Worm (Caenorhabditis elegans) whole organism, L4 larva: ENCODE measurements around the gene nspe-7.
"Not testable (repeated sequence)": the region's sequence is repeated elsewhere in the genome, so short reads cannot be mapped to it uniquely, and the experiment has no call there.

ENCODE experiments used
- F10B5.3 ChIP-seq: sonication (generic microtip); optimal IDR thresholded peaks from 2 replicates; lab custom pipeline; 2016; ENCODE audit warnings: mild to moderate bottlenecking, missing genetic modification characterization, missing compliant biosample characterization
- F26F4.8 ChIP-seq: fragments of 200-800 bp; sonication (Bioruptor generic); conservative IDR thresholded peaks from 2 replicates; pipeline ENCODE4 v1.3.6; 2022; ENCODE audit warnings: missing genetic modification characterization, missing compliant biosample characterization
- F49E8.2 ChIP-seq: sonication (generic microtip); optimal IDR thresholded peaks from 2 replicates; lab custom pipeline; 2016; ENCODE audit warnings: missing compliant biosample characterization, mild to moderate bottlenecking, missing genetic modification characterization, borderline replicate concordance
- T26A8.4 ChIP-seq: fragments of 200-800 bp; sonication (Bioruptor generic); IDR thresholded peaks from 2 replicates; pipeline ENCODE4 v1.3.6; 2022; ENCODE audit warnings: missing genetic modification characterization, missing compliant biosample characterization
- Y105C5A.15 ChIP-seq: fragments of 200-800 bp; sonication (Bioruptor generic); IDR thresholded peaks from 2 replicates; pipeline ENCODE4 v1.3.6; 2022; ENCODE audit warnings: missing genetic modification characterization, missing compliant biosample characterization
- Y48G9A.11 ChIP-seq: fragments of 200-800 bp; sonication (Bioruptor generic); IDR thresholded peaks from 2 replicates; pipeline ENCODE4 v1.3.6; 2022; ENCODE audit warnings: missing genetic modification reagents, missing genetic modification characterization, missing compliant biosample characterization
- Y5F2A.4 ChIP-seq: fragments of 200-800 bp; sonication (Bioruptor generic); optimal IDR thresholded peaks from 2 replicates; lab custom pipeline; 2018; ENCODE audit warnings: mild to moderate bottlenecking, missing genetic modification characterization, missing compliant biosample characterization
- Y75B8A.6 ChIP-seq: fragments of 200-800 bp; sonication (Bioruptor generic); IDR thresholded peaks from 2 replicates; pipeline ENCODE4 v1.3.6; 2022; ENCODE audit warnings: missing genetic modification reagents, missing genetic modification characterization, missing compliant biosample characterization
- aha-1 ChIP-seq: fragments of 150-350 bp; peaks from one replicate; lab custom pipeline; 2014; ENCODE audit warnings: missing biosample characterization, missing genetic modification characterization
- aly-2 ChIP-seq: sonication (generic microtip); optimal IDR thresholded peaks from 2 replicates; lab custom pipeline; 2018; ENCODE audit warnings: missing biosample characterization, missing genetic modification characterization
- ama-1 ChIP-seq: fragments of 150-350 bp; optimal IDR thresholded peaks from 2 replicates; lab custom pipeline; 2014; ENCODE audit warnings: inconsistent platforms, mixed read lengths
- arid-1 ChIP-seq: fragments of 200-800 bp; sonication (Bioruptor generic); conservative IDR thresholded peaks from 2 replicates; pipeline ENCODE4 v1.3.6; 2022; ENCODE audit warnings: missing genetic modification reagents, missing genetic modification characterization, missing compliant biosample characterization
- attf-4 ChIP-seq: sonication (generic microtip); optimal IDR thresholded peaks from 3 replicates; lab custom pipeline; 2017; ENCODE audit warnings: missing biosample characterization, missing genetic modification characterization
- ceh-20 ChIP-seq: fragments of 200-800 bp; sonication (Bioruptor generic); IDR thresholded peaks from 2 replicates; pipeline ENCODE4 v1.3.6; 2022; ENCODE audit warnings: missing genetic modification reagents, missing genetic modification characterization, missing compliant biosample characterization
- daf-12 ChIP-seq: fragments of 150-350 bp; optimal IDR thresholded peaks from 2 replicates; lab custom pipeline; 2014; ENCODE audit warnings: missing biosample characterization, missing genetic modification reagents, missing genetic modification characterization
- daf-19 ChIP-seq: fragments of 200-800 bp; sonication (Bioruptor generic); conservative IDR thresholded peaks from 2 replicates; pipeline ENCODE4 v1.3.6; 2022; ENCODE audit warnings: missing genetic modification characterization, missing compliant biosample characterization
- dmd-6 ChIP-seq: fragments of 200-800 bp; sonication (Bioruptor generic); IDR thresholded peaks from 2 replicates; pipeline ENCODE4 v1.3.6; 2022; ENCODE audit warnings: missing genetic modification reagents, missing genetic modification characterization, missing compliant biosample characterization
- dmd-8 ChIP-seq: fragments of 200-800 bp; sonication (Bioruptor generic); IDR thresholded peaks from 2 replicates; pipeline ENCODE4 v1.3.6; 2022; ENCODE audit warnings: missing genetic modification characterization, missing compliant biosample characterization
- fos-1 ChIP-seq: fragments of 150-350 bp; optimal IDR thresholded peaks from 2 replicates; lab custom pipeline; 2014; ENCODE audit warnings: missing biosample characterization, missing genetic modification characterization
- hif-1 ChIP-seq, 2 experiments: sonication (generic microtip); optimal IDR thresholded peaks; 2 replicates each; lab custom pipeline; 2016 to 2017; ENCODE audit warnings: missing compliant biosample characterization in 2 of 2, missing genetic modification characterization in 2 of 2, missing genetic modification reagents in 2 of 2, missing genotype in 2 of 2, mild to moderate bottlenecking in 1 of 2
- hlh-30 ChIP-seq: sonication (generic microtip); optimal IDR thresholded peaks from 2 replicates; lab custom pipeline; 2017; ENCODE audit warnings: antibody characterized with exemption, mild to moderate bottlenecking, missing genetic modification characterization, missing compliant biosample characterization; ENCODE audit not compliant: insufficient read depth
- jun-1 ChIP-seq: fragments of 150-350 bp; optimal IDR thresholded peaks from 2 replicates; lab custom pipeline; 2014; ENCODE audit warnings: missing biosample characterization, missing genetic modification reagents, missing genetic modification characterization
- mdl-1 ChIP-seq, 2 experiments: fragments of 150-350 bp in 1 of 2; sonication (generic microtip) in 1 of 2; optimal IDR thresholded peaks; 2 replicates each; lab custom pipeline; 2014 to 2017; ENCODE audit warnings: missing biosample characterization in 2 of 2, missing genetic modification characterization in 2 of 2
- mep-1 ChIP-seq: fragments of 150-350 bp; sonication (generic microtip); optimal IDR thresholded peaks from 3 replicates; lab custom pipeline; 2014; ENCODE audit warnings: missing biosample characterization, missing genetic modification characterization
- mxl-3 ChIP-seq: fragments of 200-800 bp; sonication (Bioruptor generic); optimal IDR thresholded peaks from 2 replicates; lab custom pipeline; 2018; ENCODE audit warnings: mild to moderate bottlenecking, missing genetic modification characterization, missing compliant biosample characterization
- nhr-10 ChIP-seq: fragments of 150-350 bp; optimal IDR thresholded peaks from 2 replicates; lab custom pipeline; 2014; ENCODE audit warnings: missing biosample characterization, missing genetic modification characterization
- nhr-102 ChIP-seq: sonication (generic microtip); optimal IDR thresholded peaks from 2 replicates; lab custom pipeline; 2016; ENCODE audit warnings: mild to moderate bottlenecking, missing genetic modification characterization, moderate library complexity, missing compliant biosample characterization
- nhr-11 ChIP-seq: fragments of 150-350 bp; optimal IDR thresholded peaks from 2 replicates; lab custom pipeline; 2014; ENCODE audit warnings: missing biosample characterization, missing genetic modification characterization
- nhr-111 ChIP-seq: fragments of 200-800 bp; sonication (Bioruptor generic); optimal IDR thresholded peaks from 2 replicates; lab custom pipeline; 2018; ENCODE audit warnings: mild to moderate bottlenecking, missing genetic modification characterization, missing compliant biosample characterization
- nhr-25 ChIP-seq: sonication (generic microtip); optimal IDR thresholded peaks from 2 replicates; lab custom pipeline; 2017; ENCODE audit warnings: missing genetic modification characterization, mild to moderate bottlenecking, missing compliant biosample characterization, antibody characterized with exemption, moderate library complexity, borderline replicate concordance; ENCODE audit not compliant: insufficient read depth
- nhr-28 ChIP-seq: fragments of 150-350 bp; optimal IDR thresholded peaks from 2 replicates; lab custom pipeline; 2014; ENCODE audit warnings: missing biosample characterization, missing genetic modification characterization
- nhr-41 ChIP-seq: fragments of 200-800 bp; sonication (Bioruptor generic); IDR thresholded peaks from 2 replicates; pipeline ENCODE4 v1.3.6; 2022; ENCODE audit warnings: missing genetic modification reagents, missing genetic modification characterization, missing compliant biosample characterization
- nhr-42 ChIP-seq: fragments of 200-800 bp; sonication (Bioruptor generic); IDR thresholded peaks from 2 replicates; pipeline ENCODE4 v1.3.6; 2022; ENCODE audit warnings: missing genetic modification characterization, missing compliant biosample characterization
- nhr-48 ChIP-seq: sonication (generic microtip); optimal IDR thresholded peaks from 2 replicates; lab custom pipeline; 2016; ENCODE audit warnings: mild to moderate bottlenecking, missing genetic modification characterization, missing compliant biosample characterization
- nhr-76 ChIP-seq: fragments of 150-350 bp; optimal IDR thresholded peaks from 2 replicates; lab custom pipeline; 2014; ENCODE audit warnings: missing biosample characterization, missing genetic modification characterization
- nhr-77 ChIP-seq: fragments of 150-350 bp; optimal IDR thresholded peaks from 2 replicates; lab custom pipeline; 2014; ENCODE audit warnings: missing biosample characterization, missing genetic modification characterization
- php-3 ChIP-seq: fragments of 200-800 bp; sonication (Bioruptor generic); IDR thresholded peaks from 2 replicates; pipeline ENCODE4 v1.3.6; 2022; ENCODE audit warnings: missing genetic modification reagents, missing genetic modification characterization, missing compliant biosample characterization
- sdz-12 ChIP-seq: fragments of 200-800 bp; sonication (Bioruptor generic); optimal IDR thresholded peaks from 2 replicates; lab custom pipeline; 2018; ENCODE audit warnings: mild to moderate bottlenecking, missing genetic modification characterization, missing compliant biosample characterization
- snpc-1.2 ChIP-seq: fragments of 200-800 bp; sonication (Bioruptor generic); IDR thresholded peaks from 2 replicates; pipeline ENCODE4 v1.3.6; 2022; ENCODE audit warnings: missing genetic modification reagents, missing genetic modification characterization, missing compliant biosample characterization
- unc-62 ChIP-seq, 3 experiments: fragments of 150-350 bp in 1 of 3; sonication (generic microtip); optimal IDR thresholded peaks in 2 of 3; peaks in 1 of 3; 1 replicate in 1 of 3; 2 replicates in 2 of 3; lab custom pipeline; 2014 to 2017; ENCODE audit warnings: missing biosample characterization in 3 of 3, missing genetic modification characterization in 3 of 3, missing genetic modification reagents in 3 of 3, missing genotype in 1 of 3
- zip-11 ChIP-seq: fragments of 200-800 bp; sonication (Bioruptor generic); IDR thresholded peaks from 2 replicates; pipeline ENCODE4 v1.3.6; 2022; ENCODE audit warnings: missing genetic modification characterization, missing compliant biosample characterization

nspe-7 gene

ce11 chrII:12621908-12622566 is 5.0 kb upstream of the nspe-7 start, which contains the start of gene nspe-8 (continued):
- TF ChIP-seq nhr-11 (tag; lab: Kevin White, UChicago) (no peak), mxl-3 (GFP tag; lab: Kevin White, UChicago) (no peak), dmd-6 (GFP tag; lab: Robert Waterston, UW) (peak; percentile 40; the same call in 1 of the 2 replicates), hif-1 (tag; optimal IDR thresholded peaks at IDR 0.05; lab: Kevin White, UChicago) (peak in 1 of 2 experiments; percentile 71)

ce11 chrII:12622843-12623242 is 4.1 kb upstream of the nspe-7 start:
- TF ChIP-seq snpc-1.2 (GFP tag; lab: Robert Waterston, UW), result no peak
- TF ChIP-seq nhr-11 (tag; lab: Kevin White, UChicago), result no peak
- TF ChIP-seq nhr-41, result no peak
- no peak for TF ChIP-seq F26F4.8
- peak in 1 of 2 experiments; percentile 11 for TF ChIP-seq hif-1 (tag; optimal IDR thresholded peaks at IDR 0.05; lab: Kevin White, UChicago)
- TF ChIP-seq jun-1 (tag; lab: Kevin White, UChicago), result no peak
- no peak for TF ChIP-seq arid-1
- TF ChIP-seq dmd-6 (GFP tag; lab: Robert Waterston, UW), result peak; percentile 21; the same call in 1 of the 2 replicates
- no peak for TF ChIP-seq php-3 (GFP tag; lab: Robert Waterston, UW)
- TF ChIP-seq hlh-30, result no peak
- no peak for TF ChIP-seq daf-12 (tag; lab: Kevin White, UChicago)
- TF ChIP-seq Y105C5A.15 (GFP tag; lab: Robert Waterston, UW), result no peak
- no peak for TF ChIP-seq ama-1 (lab: Kevin White, UChicago)
- no peak for TF ChIP-seq mdl-1 (tag; optimal IDR thresholded peaks at IDR 0.05; lab: Kevin White, UChicago)
- TF ChIP-seq ceh-20 (GFP tag; lab: Robert Waterston, UW), result peak; percentile 55; the same call in 1 of the 2 replicates

DNA sequence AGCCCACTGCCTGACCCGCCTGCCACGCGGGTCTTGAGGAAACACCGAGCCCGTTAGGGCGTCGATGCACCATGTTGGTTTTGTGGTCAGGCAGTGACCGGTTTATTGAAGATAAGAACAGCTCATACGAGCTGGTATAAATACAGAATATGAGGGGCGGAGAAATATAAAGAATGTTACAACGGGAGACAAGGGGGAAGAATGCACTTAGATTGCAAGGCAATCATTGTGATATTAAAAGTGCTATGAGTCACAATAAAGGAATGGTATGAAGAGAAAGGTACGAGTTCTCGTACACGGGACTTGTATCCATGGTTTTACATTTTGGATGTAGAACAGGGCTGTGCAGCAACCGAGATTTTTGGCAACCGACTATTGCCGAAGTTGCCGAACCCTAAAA is 2.6 kb upstream of the nspe-7 start, which contains the start of gene Y38E10A.14:
TSS of gene Y38E10A.14 (minus strand) at position 101 of the 400 bp plus-strand sequence.
- TF ChIP-seq dmd-6 (GFP tag; lab: Robert Waterston, UW); Y48G9A.11 (GFP tag; lab: Robert Waterston, UW); sdz-12 (GFP tag; lab: Kevin White, UChicago): not testable (repeated sequence)
- TF ChIP-seq, all 104 proteins: peak for 0; not testable (repeated sequence) for 104

DNA sequence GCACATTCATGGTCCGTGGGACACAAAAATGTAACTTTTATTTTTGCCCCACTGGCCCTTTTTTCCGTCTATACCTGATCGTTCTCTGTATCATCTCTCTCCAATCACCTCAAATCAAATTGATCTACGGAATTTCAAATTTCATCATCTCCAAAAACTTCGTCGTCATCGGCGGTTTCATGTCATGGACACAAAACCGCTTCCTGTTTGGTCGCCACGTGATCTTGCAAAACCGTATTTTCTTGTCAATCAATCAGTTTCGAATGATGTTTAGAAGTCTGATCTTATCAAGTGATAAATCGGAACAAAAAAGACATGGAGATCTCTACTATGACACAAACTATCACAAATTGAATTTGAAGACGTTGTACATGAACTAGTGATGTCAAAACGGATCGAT is 1.3 kb upstream of the nspe-7 start:
- TF ChIP-seq T26A8.4 (GFP tag; lab: Robert Waterston, UW) (no peak), nhr-76 (tag; lab: Kevin White, UChicago) (peak; percentile 41), nhr-42 (GFP tag; lab: Robert Waterston, UW) (no peak), mep-1 (tag; lab: Kevin White, UChicago) (no peak), aha-1 (tag; lab: Kevin White, UChicago) (peak; percentile 66), mdl-1 (tag; optimal IDR thresholded peaks at IDR 0.05; lab: Kevin White, UChicago) (peak; percentile 35 to 85), nhr-11 (tag; lab: Kevin White, UChicago) (no peak), nhr-25 (tag; lab: Kevin White, UChicago) (peak; percentile 52), Y5F2A.4 (GFP tag; lab: Kevin White, UChicago) (no peak), F49E8.2 (tag; lab: Kevin White, UChicago) (no peak), unc-62 (GFP tag; optimal IDR thresholded peaks at IDR 0.05 in 1 of 2; lab: Kevin White, UChicago) (peak in 1 of 2 experiments; percentile 97), unc-62 (tag; optimal IDR thresholded peaks at IDR 0.05; lab: Kevin White, UChicago) (no peak), F10B5.3 (no peak), nhr-10 (tag; lab: Kevin White, UChicago) (peak; percentile 10), ceh-20 (GFP tag; lab: Robert Waterston, UW) (0 out of 2 replicates have a peak, but pooled peaks have one; percentile 19), php-3 (GFP tag; lab: Robert Waterston, UW) (no peak), fos-1 (no peak), nhr-28 (tag; lab: Kevin White, UChicago) (peak; percentile 90), hlh-30 (peak; percentile 54), Y105C5A.15 (GFP tag; lab: Robert Waterston, UW) (no peak), dmd-6 (GFP tag; lab: Robert Waterston, UW) (peak; percentile 70), nhr-77 (tag; lab: Kevin White, UChicago) (no peak), nhr-41 (no peak), nhr-102 (tag; lab: Kevin White, UChicago) (no peak), attf-4 (no peak), nhr-48 (tag; lab: Kevin White, UChicago) (peak; percentile 70), Y75B8A.6 (GFP tag; lab: Robert Waterston, UW) (no peak), aly-2 (tag; lab: Kevin White, UChicago) (no peak), zip-11 (GFP tag; lab: Robert Waterston, UW) (no peak), daf-12 (tag; lab: Kevin White, UChicago) (no peak), daf-19 (GFP tag; lab: Robert Waterston, UW) (no peak), dmd-8 (GFP tag; lab: Robert Waterston, UW) (no peak), nhr-111 (GFP tag; lab: Kevin White, UChicago) (no peak), hif-1 (tag; optimal IDR thresholded peaks at IDR 0.05; lab: Kevin White, UChicago) (peak in 1 of 2 experiments; percentile 86)
